Fruit fly (Drosophila melanogaster) whole organism, embryonic: ENCODE results near the gene Trs23.

Experiments used
- Atf3 ChIP-seq: fragments of 200-800 bp; sonication (Bioruptor generic); optimal IDR thresholded peaks from 3 replicates; lab custom pipeline; 2016; ENCODE audit warnings: missing biosample characterization, missing genetic modification characterization
- Awh ChIP-seq: fragments of 200-800 bp; sonication (Bioruptor generic); IDR thresholded peaks from 2 replicates; pipeline ENCODE4, ENCODE4 v1.3.6; 2022; ENCODE audit warnings: missing biosample characterization, missing genetic modification characterization
- CG10267 ChIP-seq: fragments of 200-800 bp; sonication (Bioruptor generic); optimal IDR thresholded peaks from 2 replicates; lab custom pipeline; 2018; ENCODE audit warnings: missing biosample characterization, mild to moderate bottlenecking, missing genetic modification characterization, moderate library complexity
- CG10565 ChIP-seq: fragments of 200-800 bp; sonication (Bioruptor generic); optimal IDR thresholded peaks from 3 replicates; lab custom pipeline; 2016; ENCODE audit warnings: missing biosample characterization, mild to moderate bottlenecking, missing genetic modification characterization
- CG11456 ChIP-seq: fragments of 200-800 bp; sonication (Bioruptor generic); IDR thresholded peaks from 3 replicates; pipeline ENCODE4 v1.3.6; 2022; ENCODE audit warnings: missing biosample characterization, missing genetic modification characterization
- CG11560 ChIP-seq: fragments of 200-800 bp; sonication (Bioruptor generic); IDR thresholded peaks from 3 replicates; pipeline ENCODE4 v1.3.6; 2022; ENCODE audit warnings: missing biosample characterization, missing genetic modification characterization
- CG13123 ChIP-seq: fragments of 200-800 bp; sonication (Bioruptor generic); optimal IDR thresholded peaks from 2 replicates; lab custom pipeline; 2016; ENCODE audit warnings: missing biosample characterization, missing genetic modification characterization
- CG13624 ChIP-seq: fragments of 200-800 bp; sonication (Bioruptor generic); optimal IDR thresholded peaks from 2 replicates; lab custom pipeline; 2016; ENCODE audit warnings: missing biosample characterization, missing genetic modification characterization
- CG13775 ChIP-seq: fragments of 200-800 bp; sonication (Bioruptor generic); optimal IDR thresholded peaks from 3 replicates; lab custom pipeline; 2017; ENCODE audit warnings: missing biosample characterization, mild to moderate bottlenecking, missing genetic modification characterization
- CG1792 ChIP-seq: fragments of 200-800 bp; sonication (Bioruptor generic); optimal IDR thresholded peaks from 2 replicates; lab custom pipeline; 2016; ENCODE audit warnings: missing biosample characterization, missing genetic modification characterization
- CG2129 ChIP-seq: fragments of 200-800 bp; sonication (Bioruptor generic); IDR thresholded peaks from 2 replicates; pipeline ENCODE4 v1.3.6; 2022; ENCODE audit warnings: missing biosample characterization, missing genetic modification characterization; ENCODE audit not compliant: partially characterized antibody
- CG32772 ChIP-seq: fragments of 200-800 bp; sonication (Bioruptor generic); IDR thresholded peaks from 2 replicates; pipeline ENCODE4 v1.3.6; 2022; ENCODE audit warnings: missing biosample characterization, missing genetic modification characterization
- CG4360 ChIP-seq: fragments of 200-800 bp; sonication (Bioruptor generic); IDR thresholded peaks from 2 replicates; pipeline ENCODE4 v1.3.6; 2022; ENCODE audit warnings: missing biosample characterization, missing genetic modification characterization
- CG6175 ChIP-seq: fragments of 200-800 bp; sonication (Bioruptor generic); IDR thresholded peaks from 3 replicates; pipeline ENCODE4 v1.3.6; 2022; ENCODE audit warnings: missing biosample characterization, missing genetic modification characterization
- CG6254 ChIP-seq: fragments of 200-800 bp; sonication (Bioruptor generic); optimal IDR thresholded peaks from 3 replicates; lab custom pipeline; 2017; ENCODE audit warnings: mild to moderate bottlenecking, missing biosample characterization, missing genetic modification reagents, missing genetic modification characterization
- CG6765 ChIP-seq: fragments of 200-800 bp; sonication (Bioruptor generic); optimal IDR thresholded peaks from 3 replicates; lab custom pipeline; 2017; ENCODE audit warnings: missing biosample characterization, mild to moderate bottlenecking, missing genetic modification characterization
- CG8765 ChIP-seq: fragments of 200-800 bp; sonication (Bioruptor generic); IDR thresholded peaks from 2 replicates; pipeline ENCODE4 v1.3.6; 2022; ENCODE audit warnings: missing biosample characterization, missing genetic modification characterization
- CG9932 ChIP-seq: fragments of 200-800 bp; sonication (Bioruptor generic); IDR thresholded peaks from 2 replicates; pipeline ENCODE4 v1.3.6; 2022; ENCODE audit warnings: missing biosample characterization, missing genetic modification characterization
- Deaf1 ChIP-seq: fragments of 200-800 bp; optimal IDR thresholded peaks from 3 replicates; lab custom pipeline; 2019; ENCODE audit warnings: missing biosample characterization, mild to moderate bottlenecking, missing genetic modification characterization, moderate library complexity
- Dip2 ChIP-seq: fragments of 200-800 bp; sonication (Bioruptor generic); IDR thresholded peaks from 2 replicates; pipeline ENCODE4 v1.3.6; 2022; ENCODE audit warnings: missing biosample characterization, missing genetic modification characterization
- Dp ChIP-seq: fragments of 200-800 bp; sonication (Bioruptor generic); optimal IDR thresholded peaks from 2 replicates; lab custom pipeline; 2018; ENCODE audit warnings: missing biosample characterization, mild to moderate bottlenecking, missing genetic modification characterization, moderate library complexity
- Hr3 ChIP-seq: fragments of 200-800 bp; sonication (Bioruptor generic); optimal IDR thresholded peaks from 3 replicates; lab custom pipeline; 2016; ENCODE audit warnings: missing biosample characterization, missing genetic modification characterization
- Hr39 ChIP-seq: fragments of >200 bp; optimal IDR thresholded peaks from 2 replicates; lab custom pipeline; 2017
- Hr51 ChIP-seq, 2 experiments: fragments of 200-800 bp; sonication (Bioruptor generic); optimal IDR thresholded peaks; 2 replicates in 1 of 2; 3 replicates in 1 of 2; lab custom pipeline; 2016 to 2018; ENCODE audit warnings: missing biosample characterization in 2 of 2, missing genetic modification characterization in 2 of 2, mild to moderate bottlenecking in 1 of 2, moderate library complexity in 1 of 2
- Lhr ChIP-seq: fragments of 200-800 bp; sonication (Bioruptor generic); optimal IDR thresholded peaks from 3 replicates; lab custom pipeline; 2017; ENCODE audit warnings: mild to moderate bottlenecking, missing biosample characterization, missing genetic modification reagents, missing genetic modification characterization
- MESR4 ChIP-seq: fragments of 200-800 bp; sonication (Bioruptor generic); optimal IDR thresholded peaks from 2 replicates; lab custom pipeline; 2018; ENCODE audit warnings: missing biosample characterization, mild to moderate bottlenecking, missing genetic modification characterization, moderate library complexity
- NC2α ChIP-seq: fragments of 200-800 bp; sonication (Bioruptor generic); optimal IDR thresholded peaks from 2 replicates; lab custom pipeline; 2016; ENCODE audit warnings: missing biosample characterization, missing genetic modification characterization
- Sox102F ChIP-seq: fragments of 200-800 bp; sonication (Bioruptor generic); optimal IDR thresholded peaks from 2 replicates; lab custom pipeline; 2018; ENCODE audit warnings: missing biosample characterization, mild to moderate bottlenecking, missing genetic modification characterization, moderate library complexity
- Sry-β ChIP-seq: fragments of 200-800 bp; sonication (Bioruptor generic); optimal IDR thresholded peaks from 2 replicates; lab custom pipeline; 2018; ENCODE audit warnings: missing biosample characterization, mild to moderate bottlenecking, missing genetic modification characterization, moderate library complexity
- abd-A ChIP-seq: fragments of 200-800 bp; sonication (Bioruptor generic); optimal IDR thresholded peaks from 3 replicates; lab custom pipeline; 2019; ENCODE audit warnings: missing biosample characterization, mild to moderate bottlenecking, missing genetic modification characterization, moderate library complexity
- ash1 ChIP-seq: fragments of 200-800 bp; sonication (Bioruptor generic); optimal IDR thresholded peaks from 2 replicates; lab custom pipeline; 2018; ENCODE audit warnings: missing biosample characterization, mild to moderate bottlenecking, missing genetic modification characterization
- bigmax ChIP-seq: fragments of 200-800 bp; sonication (Bioruptor generic); optimal IDR thresholded peaks from 2 replicates; lab custom pipeline; 2018; ENCODE audit warnings: missing biosample characterization, mild to moderate bottlenecking, missing genetic modification characterization
- cato ChIP-seq: fragments of 200-800 bp; sonication (Bioruptor generic); optimal IDR thresholded peaks from 2 replicates; lab custom pipeline; 2016; ENCODE audit warnings: missing biosample characterization, missing genetic modification characterization, borderline replicate concordance
- chif ChIP-seq, 2 experiments: fragments of 200-800 bp; sonication (Bioruptor generic); optimal IDR thresholded peaks; 3 replicates each; lab custom pipeline; 2016; ENCODE audit warnings: missing biosample characterization in 2 of 2, missing genetic modification characterization in 2 of 2
- chm ChIP-seq: fragments of 200-800 bp; sonication (Bioruptor generic); IDR thresholded peaks from 2 replicates; pipeline ENCODE4 v1.3.6; 2022; ENCODE audit warnings: missing biosample characterization, missing genetic modification characterization
- danr ChIP-seq: fragments of 200-800 bp; sonication (Bioruptor generic); IDR thresholded peaks from 2 replicates; pipeline ENCODE4 v1.3.6; 2022; ENCODE audit warnings: missing biosample characterization, missing genetic modification characterization
- dati ChIP-seq: fragments of 200-800 bp; sonication (Bioruptor generic); IDR thresholded peaks from 2 replicates; pipeline ENCODE4 v1.3.6; 2022; ENCODE audit warnings: missing biosample characterization, missing genetic modification characterization
- ems ChIP-seq: fragments of 200-800 bp; sonication (Bioruptor generic); optimal IDR thresholded peaks from 3 replicates; lab custom pipeline; 2016; ENCODE audit warnings: missing biosample characterization, missing genetic modification characterization
- gsb-n ChIP-seq: fragments of 200-800 bp; sonication (Bioruptor generic); optimal IDR thresholded peaks from 3 replicates; lab custom pipeline; 2018; ENCODE audit warnings: missing biosample characterization, mild to moderate bottlenecking, missing genetic modification characterization
- kay ChIP-seq: fragments of 200-800 bp; sonication (Bioruptor generic); optimal IDR thresholded peaks from 2 replicates; lab custom pipeline; 2016; ENCODE audit warnings: missing biosample characterization, missing genetic modification characterization
- lola ChIP-seq, 3 experiments: fragments of >200 bp in 2 of 3; fragments of 200-800 bp in 1 of 3; sonication (Bioruptor generic) in 1 of 3; optimal IDR thresholded peaks; 2 replicates each; lab custom pipeline; 2017 to 2019; ENCODE audit warnings: missing biosample characterization in 3 of 3, missing genetic modification characterization in 3 of 3, mild to moderate bottlenecking in 1 of 3, moderate library complexity in 1 of 3
- mld ChIP-seq: fragments of 200-800 bp; sonication (Bioruptor generic); IDR thresholded peaks from 3 replicates; pipeline ENCODE4 v1.3.6; 2022; ENCODE audit warnings: missing biosample characterization, missing genetic modification characterization; ENCODE audit not compliant: partially characterized antibody
- nmo ChIP-seq: fragments of 200-800 bp; sonication (Bioruptor generic); optimal IDR thresholded peaks from 2 replicates; lab custom pipeline; 2018; ENCODE audit warnings: missing biosample characterization, mild to moderate bottlenecking, missing genetic modification characterization, moderate library complexity
- oc ChIP-seq: fragments of 200-800 bp; sonication (Bioruptor generic); optimal IDR thresholded peaks from 2 replicates; lab custom pipeline; 2018; ENCODE audit warnings: missing biosample characterization, mild to moderate bottlenecking, missing genetic modification characterization, moderate library complexity
- p53 ChIP-seq: fragments of 200-800 bp; sonication (Bioruptor generic); optimal IDR thresholded peaks from 2 replicates; lab custom pipeline; 2016; ENCODE audit warnings: missing biosample characterization, missing genetic modification characterization
- pzg ChIP-seq: fragments of 200-800 bp; sonication (Bioruptor generic); optimal IDR thresholded peaks from 3 replicates; lab custom pipeline; 2018; ENCODE audit warnings: missing biosample characterization, mild to moderate bottlenecking, missing genetic modification characterization, moderate library complexity
- schlank ChIP-seq: fragments of 200-800 bp; sonication (Bioruptor generic); optimal IDR thresholded peaks from 2 replicates; lab custom pipeline; 2018; ENCODE audit warnings: missing biosample characterization, mild to moderate bottlenecking, missing genetic modification characterization
- sr ChIP-seq: fragments of 200-800 bp; sonication (Bioruptor generic); IDR thresholded peaks from 3 replicates; pipeline ENCODE4 v1.3.6; 2022; ENCODE audit warnings: missing biosample characterization, missing genetic modification characterization
- tap ChIP-seq: fragments of 200-800 bp; optimal IDR thresholded peaks from 3 replicates; lab custom pipeline; 2019; ENCODE audit warnings: missing biosample characterization, mild to moderate bottlenecking, missing genetic modification characterization, moderate library complexity
- tx ChIP-seq: fragments of 200-800 bp; sonication (Bioruptor generic); optimal IDR thresholded peaks from 2 replicates; lab custom pipeline; 2016; ENCODE audit warnings: missing biosample characterization, missing genetic modification characterization
- usp ChIP-seq: fragments of >200 bp; optimal IDR thresholded peaks from 2 replicates; lab custom pipeline; 2017; ENCODE audit warnings: missing biosample characterization, missing genetic modification characterization
- zen ChIP-seq: fragments of 200-800 bp; sonication (Bioruptor generic); optimal IDR thresholded peaks from 3 replicates; lab custom pipeline; 2018; ENCODE audit warnings: missing biosample characterization, mild to moderate bottlenecking, missing genetic modification characterization, moderate library complexity

The Trs23 gene

dm6 chr2L:8732702-8733101, 46.7 kb downstream of the Trs23 start (continued):
- no peak for TF ChIP-seq CG11560
- no peak for TF ChIP-seq Lhr
- no peak for TF ChIP-seq CG32772 (GFP tag; lab: Robert Waterston, UW)
- TF ChIP-seq tap (tag; lab: Kevin White, UChicago) = no peak
- no peak for TF ChIP-seq dati (GFP tag; lab: Robert Waterston, UW)
- TF ChIP-seq schlank (tag; lab: Kevin White, UChicago) = no peak
- TF ChIP-seq CG10267 (tag; lab: Kevin White, UChicago) = peak; percentile 0
- no peak for TF ChIP-seq Sry-β
- TF ChIP-seq CG4360 (GFP tag; lab: Robert Waterston, UW) = no peak
- no peak for TF ChIP-seq NC2α (GFP tag; lab: Kevin White, UChicago)
- no peak for TF ChIP-seq kay (GFP tag; lab: Kevin White, UChicago)
- peak in 1 of 2 experiments; percentile 4 for TF ChIP-seq chif (GFP tag; optimal IDR thresholded peaks at IDR 0.05; lab: Kevin White, UChicago)
- TF ChIP-seq zen (tag; lab: Kevin White, UChicago) = no peak
- TF ChIP-seq MESR4 (GFP tag; lab: Kevin White, UChicago) = no peak
- TF ChIP-seq nmo (GFP tag; lab: Kevin White, UChicago) = peak; percentile 29
- TF ChIP-seq lola (GFP tag; optimal IDR thresholded peaks at IDR 0.05; lab: Kevin White, UChicago) = no peak
- TF ChIP-seq Dp (GFP tag; lab: Kevin White, UChicago) = no peak
- no peak for TF ChIP-seq CG6175 (GFP tag; lab: Robert Waterston, UW)
- no peak for TF ChIP-seq Atf3 (GFP tag; lab: Kevin White, UChicago)
- TF ChIP-seq pzg = no peak
- peak; percentile 52; the same call in 1 of the 2 replicates for TF ChIP-seq chm (GFP tag; lab: Robert Waterston, UW)
- TF ChIP-seq cato = no peak
- peak; percentile 62 for TF ChIP-seq Awh (GFP tag; lab: Robert Waterston, UW)
- TF ChIP-seq CG6254 = no peak
- peak in 1 of 2 experiments; percentile 46 for TF ChIP-seq Hr51 (GFP tag; optimal IDR thresholded peaks at IDR 0.05; lab: Kevin White, UChicago)
- TF ChIP-seq abd-A (tag; lab: Kevin White, UChicago) = no peak
- no peak for TF ChIP-seq p53 (GFP tag; lab: Kevin White, UChicago)
- no peak for TF ChIP-seq tx (GFP tag; lab: Kevin White, UChicago)
- peak; percentile 30; the same call in 1 of the 3 replicates for TF ChIP-seq sr (GFP tag; lab: Robert Waterston, UW)
- no peak for TF ChIP-seq Hr39 (lab: Kevin White, UChicago)
- peak; percentile 62 for TF ChIP-seq Sox102F (GFP tag; lab: Kevin White, UChicago)
- no peak for TF ChIP-seq oc (tag; lab: Kevin White, UChicago)
- TF ChIP-seq bigmax (GFP tag; lab: Kevin White, UChicago) = no peak
- TF ChIP-seq Deaf1 (tag; lab: Kevin White, UChicago) = no peak
- TF ChIP-seq CG8765 (GFP tag; lab: Robert Waterston, UW) = no peak
- no peak for TF ChIP-seq CG9932 (GFP tag; lab: Robert Waterston, UW)
- TF ChIP-seq CG13624 (GFP tag; lab: Kevin White, UChicago) = no peak
- no peak for TF ChIP-seq CG2129
- no peak for TF ChIP-seq ash1 (GFP tag; lab: Kevin White, UChicago)
- no peak for TF ChIP-seq CG1792 (GFP tag; lab: Kevin White, UChicago)
- no peak for TF ChIP-seq ems (GFP tag; lab: Kevin White, UChicago)
- TF ChIP-seq Hr3 (GFP tag; lab: Kevin White, UChicago) = peak; percentile 2
- TF ChIP-seq usp (GFP tag; lab: Kevin White, UChicago) = no peak
- TF ChIP-seq CG13775 = no peak
- no peak for TF ChIP-seq CG10565
- TF ChIP-seq CG11456 (GFP tag; lab: Robert Waterston, UW) = no peak
- TF ChIP-seq CG13123 = no peak
- TF ChIP-seq Dip2 (GFP tag; lab: Robert Waterston, UW) = no peak
- TF ChIP-seq CG6765 (GFP tag; lab: Kevin White, UChicago) = no peak
- no peak for TF ChIP-seq gsb-n
- TF ChIP-seq mld = no peak
- TF ChIP-seq danr (GFP tag; lab: Robert Waterston, UW) = 0 out of 2 replicates have a peak, but pooled peaks have one; percentile 31
